Fruit fly (Drosophila melanogaster): ENCODE results near the gene CG42726.

- TF ChIP-seq pad (GFP tag; optimal IDR thresholded peaks at IDR 0.05), result no peak
- no peak for TF ChIP-seq Mnt (GFP tag; optimal IDR thresholded peaks at IDR 0.05)
- no peak for TF ChIP-seq CG12768 (GFP tag; optimal IDR thresholded peaks at IDR 0.05)
- TF ChIP-seq CG33017 (tag; optimal IDR thresholded peaks at IDR 0.05), result no peak
- TF ChIP-seq bab1 (GFP tag; optimal IDR thresholded peaks at IDR 0.05), result no peak
- no peak for TF ChIP-seq CG7045 (GFP tag; optimal IDR thresholded peaks at IDR 0.05)
Measured at dm6 chr3R:15310695-15311094, 37.2 kb upstream of the CG42726 start.

Measured in whole organism, adult.